Worm (Caenorhabditis elegans): ENCODE measurements around the gene ZK105.5.

The ZK105.5 gene

ce11 chrV:7734909-7735308, 17.4 kb upstream of the ZK105.5 start, which contains the start of gene clic-1:
Gene clic-1, minus strand, starts transcription at chrV:7734911.
- TF ChIP-seq lsy-2 (tag; optimal IDR thresholded peaks at IDR 0.05) (peak; percentile 53 to 85), lin-14 (GFP tag; optimal IDR thresholded peaks at IDR 0.05) (peak; percentile 70), nhr-90 (tag; optimal IDR thresholded peaks at IDR 0.05; ENCODE audit: poor library complexity) (no peak), pqm-1 (tag; optimal IDR thresholded peaks at IDR 0.05) (no peak), fkh-10 (GFP tag; optimal IDR thresholded peaks at IDR 0.05) (peak; percentile 3), ceh-8 (GFP tag; optimal IDR thresholded peaks at IDR 0.05) (no peak), nhr-20 (tag; optimal IDR thresholded peaks at IDR 0.05) (peak; percentile 57), nhr-47 (tag; optimal IDR thresholded peaks at IDR 0.05) (peak; percentile 68), snu-23 (GFP tag; optimal IDR thresholded peaks at IDR 0.05) (peak; percentile 74), nhr-85 (tag) (peak; percentile 80), unc-62 (GFP tag; optimal IDR thresholded peaks at IDR 0.05) (no peak), lin-13 (GFP tag; optimal IDR thresholded peaks at IDR 0.05) (peak; percentile 9), aly-2 (tag; optimal IDR thresholded peaks at IDR 0.05) (peak; percentile 2), blmp-1 (tag; optimal IDR thresholded peaks at IDR 0.05) (peak; percentile 60), snpc-4 (tag; optimal IDR thresholded peaks at IDR 0.05) (peak; percentile 38), grh-1 (GFP tag; IDR thresholded peaks at IDR 0.05) (no peak), hlh-4 (tag; optimal IDR thresholded peaks at IDR 0.05) (no peak), nhr-76 (tag; optimal IDR thresholded peaks at IDR 0.05) (no peak), ceh-90 (tag; optimal IDR thresholded peaks at IDR 0.05) (no peak), fos-1 (tag; optimal IDR thresholded peaks at IDR 0.05) (peak; percentile 58), swsn-7 (tag; optimal IDR thresholded peaks at IDR 0.05) (peak; percentile 62), isw-1 (GFP tag; IDR thresholded peaks at IDR 0.05) (peak; percentile 56), elt-3 (tag; optimal IDR thresholded peaks at IDR 0.05) (peak in 2 of 6 experiments; percentile 15 to 59), irx-1 (tag; optimal IDR thresholded peaks at IDR 0.05) (peak; percentile 26), nhr-12 (tag; optimal IDR thresholded peaks at IDR 0.05) (no peak), unc-86 (tag; optimal IDR thresholded peaks at IDR 0.05) (peak; percentile 58), ztf-11 (tag; optimal IDR thresholded peaks at IDR 0.05) (no peak), pag-3 (tag; optimal IDR thresholded peaks at IDR 0.05; ENCODE audit: borderline replicate concordance, insufficient read depth) (no peak), tbx-2 (tag; optimal IDR thresholded peaks at IDR 0.05) (peak; percentile 65), skn-1 (tag; optimal IDR thresholded peaks at IDR 0.05) (peak; percentile 91), mef-2 (tag; optimal IDR thresholded peaks at IDR 0.05) (no peak), nhr-11 (tag; optimal IDR thresholded peaks at IDR 0.05) (peak; percentile 4), mep-1 (tag; optimal IDR thresholded peaks at IDR 0.05) (no peak), efl-1 (optimal IDR thresholded peaks at IDR 0.05) (peak; percentile 83 to 96), efl-1 (GFP tag; optimal IDR thresholded peaks at IDR 0.05 in 1 of 2) (peak; percentile 96 to 99), mab-9 (GFP tag; IDR thresholded peaks at IDR 0.05) (no peak), fkh-4 (tag; optimal IDR thresholded peaks at IDR 0.05; ENCODE audit: borderline replicate concordance) (no peak), dsc-1 (tag; optimal IDR thresholded peaks at IDR 0.05) (peak; percentile 44), fkh-8 (tag; optimal IDR thresholded peaks at IDR 0.05) (peak; percentile 52), ztf-4 (tag; optimal IDR thresholded peaks at IDR 0.05) (no peak), ceh-63 (GFP tag; optimal IDR thresholded peaks at IDR 0.05) (no peak), xbp-1 (tag; optimal IDR thresholded peaks at IDR 0.05) (peak; percentile 70), nhr-71 (tag; optimal IDR thresholded peaks at IDR 0.05) (peak; percentile 78), lin-35 (GFP tag; optimal IDR thresholded peaks at IDR 0.05) (peak; percentile 96 to 98), jun-1 (tag; optimal IDR thresholded peaks at IDR 0.05) (peak; percentile 63), dpl-1 (GFP tag; optimal IDR thresholded peaks at IDR 0.05) (peak; percentile 92 to 95 (median 93)), unc-130 (tag; optimal IDR thresholded peaks at IDR 0.05) (peak; percentile 13), ceh-88 (GFP tag; IDR thresholded peaks at IDR 0.05) (no peak), unc-30 (tag; optimal IDR thresholded peaks at IDR 0.05) (no peak), F16B12.6 (tag; optimal IDR thresholded peaks at IDR 0.05) (peak; percentile 5), ces-1 (GFP tag; optimal IDR thresholded peaks at IDR 0.05) (no peak), zip-4 (GFP tag; optimal IDR thresholded peaks at IDR 0.05) (peak; percentile 65), ceh-82 (tag; optimal IDR thresholded peaks at IDR 0.05) (peak; percentile 35 to 85 (median 62)), egl-27 (tag; optimal IDR thresholded peaks at IDR 0.05) (no peak)
